Worm (Caenorhabditis elegans) whole organism, L1 larva: ENCODE data around the gene lin-13.

ENCODE experiments used
- ama-1 ChIP-seq: fragments of 150-350 bp; optimal IDR thresholded peaks from 2 replicates; lab custom pipeline; 2014
- dpl-1 ChIP-seq, 3 experiments: fragments of 150-350 bp in 2 of 3; sonication (generic microtip) in 1 of 3; optimal IDR thresholded peaks; 2 replicates each; lab custom pipeline; 2014 to 2017; ENCODE audit warnings: missing biosample characterization in 3 of 3, missing genetic modification characterization in 3 of 3, missing genetic modification reagents in 3 of 3
- fkh-10 ChIP-seq: sonication (generic microtip); optimal IDR thresholded peaks from 2 replicates; lab custom pipeline; 2017; ENCODE audit warnings: missing biosample characterization, missing genetic modification reagents, missing genetic modification characterization
- fkh-8 ChIP-seq: sonication (generic microtip); optimal IDR thresholded peaks from 2 replicates; lab custom pipeline; 2016; ENCODE audit warnings: mild to moderate bottlenecking, missing genetic modification characterization, missing compliant biosample characterization
- fos-1 ChIP-seq: fragments of 150-350 bp; optimal IDR thresholded peaks from 2 replicates; lab custom pipeline; 2014; ENCODE audit warnings: missing biosample characterization, missing genetic modification characterization
- lsy-2 ChIP-seq, 2 experiments: fragments of 150-350 bp; optimal IDR thresholded peaks; 2 replicates each; lab custom pipeline; 2014; ENCODE audit warnings: missing biosample characterization in 2 of 2, missing genetic modification characterization in 2 of 2
- mab-9 ChIP-seq: fragments of 200-800 bp; sonication (Bioruptor generic); IDR thresholded peaks from 2 replicates; pipeline ENCODE4 v1.3.6; 2022; ENCODE audit warnings: missing genetic modification reagents, missing genetic modification characterization, missing compliant biosample characterization
- nhr-71 ChIP-seq: sonication (generic microtip); optimal IDR thresholded peaks from 2 replicates; lab custom pipeline; 2016; ENCODE audit warnings: mild to moderate bottlenecking, missing genetic modification characterization, moderate library complexity, missing compliant biosample characterization
- nhr-77 ChIP-seq: fragments of 150-350 bp; optimal IDR thresholded peaks from 2 replicates; lab custom pipeline; 2014; ENCODE audit warnings: missing biosample characterization, missing genetic modification characterization
- unc-130 ChIP-seq: fragments of 150-350 bp; optimal IDR thresholded peaks from 2 replicates; lab custom pipeline; 2017; ENCODE audit warnings: missing biosample characterization, missing genetic modification characterization, inconsistent platforms

DNA sequence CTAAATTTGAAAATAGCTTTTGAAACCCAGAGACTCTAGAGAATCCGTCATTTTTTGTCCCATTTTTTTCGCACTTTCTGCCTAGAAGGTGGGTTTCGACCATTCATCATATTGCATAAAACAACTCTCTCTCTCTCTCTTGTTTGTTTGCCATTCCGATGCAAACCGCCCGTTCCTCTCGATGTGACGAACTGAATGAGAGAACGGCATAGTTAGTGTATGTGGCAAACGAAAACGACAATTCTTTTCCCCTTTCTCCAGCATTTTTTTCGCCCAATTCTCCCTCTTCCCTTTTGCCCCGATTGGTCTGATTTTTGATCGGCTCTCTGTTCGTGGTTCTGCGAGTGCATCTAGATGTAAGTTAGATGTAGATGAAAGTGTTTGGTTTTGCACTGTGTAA lies 12.2 kb upstream of the lin-13 start:
- no peak for TF ChIP-seq fos-1
- no peak for TF ChIP-seq mab-9
- TF ChIP-seq fkh-10 (GFP tag; lab: Kevin White, UChicago): no peak
- TF ChIP-seq nhr-71 (tag; lab: Kevin White, UChicago): no peak
- TF ChIP-seq unc-130 (tag; lab: Kevin White, UChicago): no peak
- TF ChIP-seq dpl-1 (GFP tag; optimal IDR thresholded peaks at IDR 0.05; lab: Kevin White, UChicago): no peak
- no peak for TF ChIP-seq fkh-8
- TF ChIP-seq nhr-77 (tag; lab: Kevin White, UChicago): no peak
- TF ChIP-seq ama-1: peak; percentile 11
- no peak for TF ChIP-seq lsy-2 (tag; optimal IDR thresholded peaks at IDR 0.05; lab: Kevin White, UChicago)
